Fruit fly (Drosophila melanogaster) whole organism, embryonic: Measurements from ENCODE around the gene CG15725.

Experiments
- Abd-B ChIP-seq: fragments of 200-800 bp; sonication (Bioruptor generic); optimal IDR thresholded peaks from 2 replicates; lab custom pipeline; 2018; ENCODE audit warnings: missing biosample characterization, mild to moderate bottlenecking, missing genetic modification characterization, moderate library complexity
- Adf1 ChIP-seq: fragments of 200-800 bp; sonication (Bioruptor generic); IDR thresholded peaks from 2 replicates; pipeline ENCODE4 v1.3.6; 2022; ENCODE audit warnings: missing biosample characterization, missing genetic modification characterization
- Awh ChIP-seq: fragments of 200-800 bp; sonication (Bioruptor generic); IDR thresholded peaks from 2 replicates; pipeline ENCODE4, ENCODE4 v1.3.6; 2022; ENCODE audit warnings: missing biosample characterization, missing genetic modification characterization
- Bteb2 ChIP-seq: fragments of 200-800 bp; sonication (Bioruptor generic); optimal IDR thresholded peaks from 2 replicates; lab custom pipeline; 2016; ENCODE audit warnings: missing biosample characterization, missing genetic modification characterization
- CG10147 ChIP-seq: fragments of 200-800 bp; sonication (Bioruptor generic); optimal IDR thresholded peaks from 2 replicates; lab custom pipeline; 2019; ENCODE audit warnings: missing biosample characterization, mild to moderate bottlenecking, missing genetic modification characterization, moderate library complexity
- CG1233 ChIP-seq: fragments of 200-800 bp; sonication (Bioruptor generic); optimal IDR thresholded peaks from 4 replicates; lab custom pipeline; 2018; ENCODE audit warnings: missing biosample characterization, mild to moderate bottlenecking, missing genetic modification characterization
- CG13894 ChIP-seq: fragments of 200-800 bp; sonication (Bioruptor generic); optimal IDR thresholded peaks from 3 replicates; lab custom pipeline; 2018; ENCODE audit warnings: missing biosample characterization, mild to moderate bottlenecking, missing genetic modification characterization, moderate library complexity
- CG14965 ChIP-seq: fragments of 200-800 bp; sonication (Bioruptor generic); optimal IDR thresholded peaks from 2 replicates; lab custom pipeline; 2016; ENCODE audit warnings: missing biosample characterization, missing genetic modification characterization, borderline replicate concordance
- CG15269 ChIP-seq: fragments of 200-800 bp; sonication (Bioruptor generic); optimal IDR thresholded peaks from 2 replicates; lab custom pipeline; 2018; ENCODE audit warnings: missing biosample characterization, mild to moderate bottlenecking, missing genetic modification characterization, moderate library complexity
- CG17328 ChIP-seq: fragments of 200-800 bp; sonication (Bioruptor generic); IDR thresholded peaks from 2 replicates; pipeline ENCODE4 v1.3.6; 2022; ENCODE audit warnings: missing biosample characterization, missing genetic modification characterization
- CG18262 ChIP-seq: fragments of 200-800 bp; optimal IDR thresholded peaks from 3 replicates; lab custom pipeline; 2019; ENCODE audit warnings: missing biosample characterization, mild to moderate bottlenecking, missing genetic modification characterization, moderate library complexity
- CG1832 ChIP-seq: fragments of 200-800 bp; sonication (Bioruptor generic); optimal IDR thresholded peaks from 2 replicates; lab custom pipeline; 2017; ENCODE audit warnings: missing biosample characterization, mild to moderate bottlenecking, missing genetic modification characterization, inconsistent platforms
- CG3407 ChIP-seq: fragments of 200-800 bp; sonication (Bioruptor generic); optimal IDR thresholded peaks from 2 replicates; lab custom pipeline; 2018; ENCODE audit warnings: missing biosample characterization, mild to moderate bottlenecking, missing genetic modification characterization
- CG7556 ChIP-seq: fragments of 200-800 bp; sonication (Bioruptor generic); optimal IDR thresholded peaks from 2 replicates; lab custom pipeline; 2017; ENCODE audit warnings: missing biosample characterization, mild to moderate bottlenecking, missing genetic modification characterization
- CG7786 ChIP-seq: fragments of 200-800 bp; sonication (Bioruptor generic); optimal IDR thresholded peaks from 2 replicates; lab custom pipeline; 2016; ENCODE audit warnings: missing biosample characterization, missing genetic modification characterization
- CG8924 ChIP-seq: fragments of 200-800 bp; optimal IDR thresholded peaks from 3 replicates; lab custom pipeline; 2019; ENCODE audit warnings: missing biosample characterization, mild to moderate bottlenecking, missing genetic modification characterization, moderate library complexity
- CG9609 ChIP-seq: fragments of 200-800 bp; sonication (Bioruptor generic); optimal IDR thresholded peaks from 3 replicates; lab custom pipeline; 2016; ENCODE audit warnings: missing biosample characterization, missing genetic modification characterization
- Camta ChIP-seq: fragments of 200-800 bp; sonication (Bioruptor generic); optimal IDR thresholded peaks from 2 replicates; lab custom pipeline; 2016; ENCODE audit warnings: missing biosample characterization, missing genetic modification characterization
- D ChIP-seq, 2 experiments: fragments of 200-800 bp in 1 of 2; fragments of >200 bp in 1 of 2; sonication (Bioruptor generic) in 1 of 2; optimal IDR thresholded peaks; 2 replicates in 1 of 2; 3 replicates in 1 of 2; lab custom pipeline; 2017; ENCODE audit warnings: mild to moderate bottlenecking in 1 of 2, missing biosample characterization in 1 of 2, missing genetic modification characterization in 1 of 2, missing genetic modification reagents in 1 of 2
- Dfd ChIP-seq, 2 experiments: fragments of >200 bp; optimal IDR thresholded peaks; 2 replicates each; lab custom pipeline; 2017; ENCODE audit warnings: missing biosample characterization in 2 of 2, missing genetic modification characterization in 2 of 2
- E2f2 ChIP-seq: fragments of 200-800 bp; sonication (Bioruptor generic); IDR thresholded peaks from 2 replicates; pipeline ENCODE4 v1.3.6; 2022; ENCODE audit warnings: missing biosample characterization, missing genetic modification characterization
- Gug ChIP-seq: fragments of 200-800 bp; sonication (Bioruptor generic); IDR thresholded peaks from 4 replicates; pipeline ENCODE4 v1.3.6; 2022; ENCODE audit warnings: missing biosample characterization, missing genetic modification characterization
- Hr3 ChIP-seq: fragments of 200-800 bp; sonication (Bioruptor generic); optimal IDR thresholded peaks from 3 replicates; lab custom pipeline; 2016; ENCODE audit warnings: missing biosample characterization, missing genetic modification characterization
- Kr ChIP-seq: fragments of 200-800 bp; sonication (Bioruptor generic); optimal IDR thresholded peaks from 2 replicates; lab custom pipeline; 2017; ENCODE audit warnings: missing biosample characterization, mild to moderate bottlenecking, missing genetic modification characterization
- Lpt ChIP-seq: fragments of >200 bp; optimal IDR thresholded peaks from 2 replicates; lab custom pipeline; 2018; ENCODE audit warnings: missing biosample characterization, missing genetic modification characterization
- Mes4 ChIP-seq: fragments of 200-800 bp; sonication (Bioruptor generic); optimal IDR thresholded peaks from 2 replicates; lab custom pipeline; 2016; ENCODE audit warnings: missing biosample characterization, missing genetic modification characterization
- NK7.1 ChIP-seq: fragments of 200-800 bp; sonication (Bioruptor generic); optimal IDR thresholded peaks from 3 replicates; lab custom pipeline; 2016; ENCODE audit warnings: missing biosample characterization, missing genetic modification characterization
- Nf-YA ChIP-seq: fragments of 200-800 bp; sonication (Bioruptor generic); IDR thresholded peaks from 2 replicates; pipeline ENCODE4 v1.3.6; 2022; ENCODE audit warnings: missing biosample characterization, missing genetic modification characterization
- Pdp1 ChIP-seq, 2 experiments: fragments of 200-800 bp; sonication (Bioruptor generic); optimal IDR thresholded peaks; 3 replicates each; lab custom pipeline; 2016; ENCODE audit warnings: missing biosample characterization in 2 of 2, missing genetic modification characterization in 2 of 2, mild to moderate bottlenecking in 1 of 2, moderate library complexity in 1 of 2
- Sry-β ChIP-seq: fragments of 200-800 bp; sonication (Bioruptor generic); optimal IDR thresholded peaks from 2 replicates; lab custom pipeline; 2018; ENCODE audit warnings: missing biosample characterization, mild to moderate bottlenecking, missing genetic modification characterization, moderate library complexity
- YL-1 ChIP-seq: fragments of 200-800 bp; sonication (Bioruptor generic); optimal IDR thresholded peaks from 3 replicates; lab custom pipeline; 2017; ENCODE audit warnings: missing biosample characterization, mild to moderate bottlenecking, missing genetic modification characterization
- amos ChIP-seq: fragments of 200-800 bp; sonication (Bioruptor generic); IDR thresholded peaks from 2 replicates; pipeline ENCODE4 v1.3.6; 2022; ENCODE audit warnings: missing biosample characterization, missing genetic modification characterization; ENCODE audit not compliant: partially characterized antibody
- bbx ChIP-seq: fragments of 200-800 bp; sonication (Bioruptor generic); IDR thresholded peaks from 2 replicates; pipeline ENCODE4 v1.3.6; 2022; ENCODE audit warnings: missing biosample characterization, missing genetic modification characterization; ENCODE audit not compliant: partially characterized antibody
- bsh ChIP-seq, 2 experiments: fragments of 200-800 bp; sonication (Bioruptor generic); optimal IDR thresholded peaks; 2 replicates each; lab custom pipeline; 2017 to 2018; ENCODE audit warnings: mild to moderate bottlenecking in 2 of 2, missing biosample characterization in 2 of 2, missing genetic modification characterization in 2 of 2, moderate library complexity in 1 of 2
- cas ChIP-seq: fragments of 200-800 bp; sonication (Bioruptor generic); IDR thresholded peaks from 2 replicates; pipeline ENCODE4 v1.3.6; 2022; ENCODE audit warnings: missing biosample characterization, missing genetic modification characterization
- ci ChIP-seq: fragments of 200-800 bp; sonication (Bioruptor generic); IDR thresholded peaks from 3 replicates; pipeline ENCODE4 v1.3.6; 2022; ENCODE audit warnings: missing biosample characterization, missing genetic modification characterization
- dmrt99B ChIP-seq: fragments of 200-800 bp; sonication (Bioruptor generic); optimal IDR thresholded peaks from 2 replicates; lab custom pipeline; 2018; ENCODE audit warnings: missing biosample characterization, mild to moderate bottlenecking, missing genetic modification characterization, moderate library complexity
- dysf ChIP-seq: fragments of 200-800 bp; sonication (Bioruptor generic); IDR thresholded peaks from 3 replicates; pipeline ENCODE4 v1.3.6; 2022; ENCODE audit warnings: missing biosample characterization, missing genetic modification characterization
- emc ChIP-seq: fragments of 200-800 bp; sonication (Bioruptor generic); optimal IDR thresholded peaks from 2 replicates; lab custom pipeline; 2016; ENCODE audit warnings: missing biosample characterization, missing genetic modification characterization
- fd64A ChIP-seq: fragments of 200-800 bp; sonication (Bioruptor generic); optimal IDR thresholded peaks from 3 replicates; lab custom pipeline; 2018; ENCODE audit warnings: missing biosample characterization, mild to moderate bottlenecking, missing genetic modification characterization
- gsb ChIP-seq: fragments of 200-800 bp; sonication (Bioruptor generic); IDR thresholded peaks from 2 replicates; pipeline ENCODE4 v1.3.6; 2022; ENCODE audit warnings: missing biosample characterization, missing genetic modification characterization
- hbn ChIP-seq: fragments of 200-800 bp; sonication (Bioruptor generic); IDR thresholded peaks from 2 replicates; pipeline ENCODE4 v1.3.6; 2022; ENCODE audit warnings: missing biosample characterization, missing genetic modification characterization; ENCODE audit not compliant: partially characterized antibody
- lab ChIP-seq: fragments of 200-800 bp; sonication (Bioruptor generic); optimal IDR thresholded peaks from 3 replicates; lab custom pipeline; 2017; ENCODE audit warnings: missing biosample characterization, missing genetic modification characterization, mild to moderate bottlenecking, moderate library complexity, missing genetic modification reagents
- nerfin-1 ChIP-seq: fragments of 200-800 bp; sonication (Bioruptor generic); optimal IDR thresholded peaks from 3 replicates; lab custom pipeline; 2019; ENCODE audit warnings: missing biosample characterization, mild to moderate bottlenecking, missing genetic modification characterization, moderate library complexity
- org-1 ChIP-seq: fragments of 200-800 bp; sonication (Bioruptor generic); optimal IDR thresholded peaks from 2 replicates; lab custom pipeline; 2017; ENCODE audit warnings: missing biosample characterization, missing genetic modification characterization
- slou ChIP-seq: fragments of 200-800 bp; sonication (Bioruptor generic); optimal IDR thresholded peaks from 3 replicates; lab custom pipeline; 2016; ENCODE audit warnings: missing biosample characterization, missing genetic modification characterization
- vvl ChIP-seq: fragments of 200-800 bp; sonication (Bioruptor generic); IDR thresholded peaks from 2 replicates; pipeline ENCODE4 v1.3.6; 2022; ENCODE audit warnings: missing biosample characterization, missing genetic modification characterization
- wek ChIP-seq: fragments of 200-800 bp; sonication (Bioruptor generic); optimal IDR thresholded peaks from 3 replicates; lab custom pipeline; 2018; ENCODE audit warnings: missing biosample characterization, mild to moderate bottlenecking, missing genetic modification characterization, moderate library complexity

Gene CG15725

DNA sequence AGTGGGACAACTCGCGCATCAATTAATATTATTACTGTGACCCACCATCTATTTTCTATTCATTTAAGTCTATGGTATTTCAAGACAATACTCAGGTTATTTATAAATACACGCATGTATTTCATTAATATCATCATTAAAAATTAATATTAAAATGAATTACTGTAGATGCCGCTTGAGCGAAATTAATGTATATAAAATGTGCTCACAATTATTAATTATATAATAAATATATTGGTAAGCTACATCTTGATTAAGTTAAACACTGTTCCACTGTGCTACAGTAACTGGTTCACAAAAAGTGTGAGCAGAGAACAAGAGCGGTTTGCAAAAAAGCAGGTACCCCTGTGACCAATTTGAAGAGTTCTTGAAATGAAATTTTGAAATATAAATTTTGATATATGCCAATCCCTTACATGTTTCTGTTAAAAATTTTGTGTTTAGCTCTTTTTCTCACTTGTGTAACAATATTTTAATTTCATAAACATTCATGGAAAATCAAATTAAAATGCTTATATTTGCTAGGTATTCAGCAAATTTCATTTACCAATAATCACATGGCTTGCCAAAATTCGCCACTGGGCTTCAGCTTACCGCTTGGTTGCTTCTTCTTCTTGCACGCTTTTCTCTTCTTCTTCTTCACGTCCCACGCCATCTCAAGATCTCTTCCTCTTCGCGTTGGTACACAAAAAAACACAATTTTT lies 45.4 kb downstream of the CG15725 start (continued):
- TF ChIP-seq gsb (GFP tag; lab: Robert Waterston, UW) (peak; percentile 99), YL-1 (peak; percentile 100), emc (GFP tag; lab: Kevin White, UChicago) (peak; percentile 100), Kr (GFP tag; lab: Kevin White, UChicago) (peak; percentile 95), CG14965 (GFP tag; lab: Kevin White, UChicago) (peak; percentile 94), Pdp1 (GFP tag; optimal IDR thresholded peaks at IDR 0.05; lab: Kevin White, UChicago) (peak; percentile 99 to 100), Adf1 (GFP tag; lab: Robert Waterston, UW) (peak; percentile 95), cas (peak; percentile 99), hbn (GFP tag; lab: Robert Waterston, UW) (no peak), Mes4 (GFP tag; lab: Kevin White, UChicago) (peak; percentile 100), Sry-β (GFP tag; lab: Kevin White, UChicago) (peak; percentile 75), CG10147 (GFP tag; lab: Kevin White, UChicago) (peak; percentile 100), CG15269 (tag; lab: Kevin White, UChicago) (peak; percentile 100), CG7786 (GFP tag; lab: Kevin White, UChicago) (peak; percentile 100), dmrt99B (tag; lab: Kevin White, UChicago) (peak; percentile 100), CG17328 (GFP tag; lab: Robert Waterston, UW) (peak; percentile 99), Camta (peak; percentile 100), dysf (GFP tag; lab: Robert Waterston, UW) (peak; percentile 100), Gug (GFP tag; lab: Robert Waterston, UW) (peak; percentile 99), D (optimal IDR thresholded peaks at IDR 0.05; lab: Kevin White, UChicago) (no peak), D (GFP tag; optimal IDR thresholded peaks at IDR 0.05; lab: Kevin White, UChicago) (peak; percentile 100), Nf-YA (GFP tag; lab: Robert Waterston, UW) (peak; percentile 99), wek (GFP tag; lab: Kevin White, UChicago) (peak; percentile 94), Abd-B (peak; percentile 100), amos (0 out of 2 replicates have a peak, but pooled peaks have one; percentile 26), CG1832 (GFP tag; lab: Kevin White, UChicago) (no peak), bbx (GFP tag; lab: Robert Waterston, UW) (no peak; the same call in 1 of the 2 replicates), Awh (GFP tag; lab: Robert Waterston, UW) (peak; percentile 98), CG13894 (tag; lab: Kevin White, UChicago) (peak; percentile 100), CG18262 (peak; percentile 100), CG8924 (tag; lab: Kevin White, UChicago) (peak; percentile 100), CG3407 (GFP tag; lab: Kevin White, UChicago) (peak; percentile 96), NK7.1 (GFP tag; lab: Kevin White, UChicago) (peak; percentile 100), slou (peak; percentile 100), CG7556 (GFP tag; lab: Kevin White, UChicago) (peak; percentile 100), CG9609 (peak; percentile 100), Dfd (GFP tag; optimal IDR thresholded peaks at IDR 0.05; lab: Kevin White, UChicago) (peak in 1 of 2 experiments; percentile 96), Bteb2 (GFP tag; lab: Kevin White, UChicago) (peak; percentile 100), ci (GFP tag; lab: Robert Waterston, UW) (peak; percentile 98), vvl (GFP tag; lab: Robert Waterston, UW) (peak; percentile 99), lab (GFP tag; lab: Kevin White, UChicago) (peak; percentile 100), CG1233 (GFP tag; lab: Kevin White, UChicago) (peak; percentile 100), Hr3 (peak; percentile 100), E2f2 (GFP tag; lab: Robert Waterston, UW) (peak; percentile 95), bsh (GFP tag; optimal IDR thresholded peaks at IDR 0.05; lab: Kevin White, UChicago) (peak; percentile 99 to 100), nerfin-1 (tag; lab: Kevin White, UChicago) (peak; percentile 99), fd64A (peak; percentile 87), org-1 (peak; percentile 100), Lpt (GFP tag; lab: Kevin White, UChicago) (no peak)
